Worm (Caenorhabditis elegans) whole organism, early embryonic: ENCODE measurements around the gene wdr-46.

Source experiments
- B0310.2 ChIP-seq: sonication (generic microtip); optimal IDR thresholded peaks from 2 replicates; lab custom pipeline; 2016; ENCODE audit warnings: mild to moderate bottlenecking, missing genetic modification characterization, missing compliant biosample characterization
- F13C5.2 ChIP-seq: sonication (generic microtip); optimal IDR thresholded peaks from 2 replicates; lab custom pipeline; 2017; ENCODE audit warnings: mild to moderate bottlenecking, missing genetic modification characterization, inconsistent platforms, missing compliant biosample characterization
- aly-1 ChIP-seq: sonication (generic microtip); optimal IDR thresholded peaks from 2 replicates; lab custom pipeline; 2016; ENCODE audit warnings: missing genetic modification characterization, missing compliant biosample characterization
- ama-1 ChIP-seq: fragments of 150-350 bp; optimal IDR thresholded peaks from 2 replicates; lab custom pipeline; 2014
- ceh-13 ChIP-seq: fragments of 200-800 bp; sonication (Bioruptor generic); optimal IDR thresholded peaks from 2 replicates; lab custom pipeline; 2018; ENCODE audit warnings: mild to moderate bottlenecking, missing genetic modification characterization, missing compliant biosample characterization
- ceh-36 ChIP-seq: sonication (generic microtip); optimal IDR thresholded peaks from 2 replicates; lab custom pipeline; 2016; ENCODE audit warnings: missing genetic modification characterization, inconsistent platforms, missing compliant biosample characterization
- ets-7 ChIP-seq: sonication (generic microtip); optimal IDR thresholded peaks from 2 replicates; lab custom pipeline; 2016; ENCODE audit warnings: missing genotype, missing genetic modification characterization, missing compliant biosample characterization
- flt-1 ChIP-seq: fragments of 200-800 bp; sonication (Bioruptor generic); IDR thresholded peaks from 2 replicates; pipeline ENCODE4 v1.3.6; 2022; ENCODE audit warnings: missing genetic modification characterization, missing compliant biosample characterization
- hmbx-1 ChIP-seq: sonication (generic microtip); optimal IDR thresholded peaks from 2 replicates; lab custom pipeline; 2016; ENCODE audit warnings: mild to moderate bottlenecking, missing genetic modification characterization, missing compliant biosample characterization
- hmg-4 ChIP-seq: fragments of 200-800 bp; sonication (Bioruptor generic); optimal IDR thresholded peaks from 2 replicates; lab custom pipeline; 2018; ENCODE audit warnings: mild to moderate bottlenecking, missing genetic modification characterization, missing compliant biosample characterization
- hnd-1 ChIP-seq: sonication (generic microtip); optimal IDR thresholded peaks from 2 replicates; lab custom pipeline; 2016; ENCODE audit warnings: missing genetic modification characterization, missing compliant biosample characterization
- pes-1 ChIP-seq: fragments of 200-800 bp; sonication (Bioruptor generic); IDR thresholded peaks from 2 replicates; pipeline ENCODE4 v1.3.6; 2022; ENCODE audit warnings: missing genetic modification reagents, missing genetic modification characterization, missing compliant biosample characterization
- scrt-1 ChIP-seq: fragments of 200-800 bp; sonication (Bioruptor generic); IDR thresholded peaks from 2 replicates; pipeline ENCODE4 v1.3.6; 2022; ENCODE audit warnings: missing genetic modification characterization, missing compliant biosample characterization
- sea-1 ChIP-seq: fragments of 200-800 bp; sonication (Bioruptor generic); conservative IDR thresholded peaks from 2 replicates; pipeline ENCODE4 v1.3.6; 2022; ENCODE audit warnings: missing genetic modification characterization, missing compliant biosample characterization
- tbx-11 ChIP-seq: fragments of 200-800 bp; sonication (Bioruptor generic); IDR thresholded peaks from 2 replicates; pipeline ENCODE4 v1.3.6; 2022; ENCODE audit warnings: missing genetic modification characterization, missing compliant biosample characterization
- tbx-37 ChIP-seq: fragments of 200-800 bp; sonication (Bioruptor generic); conservative IDR thresholded peaks from 2 replicates; pipeline ENCODE4 v1.3.6; 2022; ENCODE audit warnings: missing genetic modification reagents, missing genetic modification characterization, missing compliant biosample characterization
- tra-4 ChIP-seq: sonication (generic microtip); optimal IDR thresholded peaks from 2 replicates; lab custom pipeline; 2017; ENCODE audit warnings: missing genetic modification characterization, missing compliant biosample characterization

Gene wdr-46

DNA sequence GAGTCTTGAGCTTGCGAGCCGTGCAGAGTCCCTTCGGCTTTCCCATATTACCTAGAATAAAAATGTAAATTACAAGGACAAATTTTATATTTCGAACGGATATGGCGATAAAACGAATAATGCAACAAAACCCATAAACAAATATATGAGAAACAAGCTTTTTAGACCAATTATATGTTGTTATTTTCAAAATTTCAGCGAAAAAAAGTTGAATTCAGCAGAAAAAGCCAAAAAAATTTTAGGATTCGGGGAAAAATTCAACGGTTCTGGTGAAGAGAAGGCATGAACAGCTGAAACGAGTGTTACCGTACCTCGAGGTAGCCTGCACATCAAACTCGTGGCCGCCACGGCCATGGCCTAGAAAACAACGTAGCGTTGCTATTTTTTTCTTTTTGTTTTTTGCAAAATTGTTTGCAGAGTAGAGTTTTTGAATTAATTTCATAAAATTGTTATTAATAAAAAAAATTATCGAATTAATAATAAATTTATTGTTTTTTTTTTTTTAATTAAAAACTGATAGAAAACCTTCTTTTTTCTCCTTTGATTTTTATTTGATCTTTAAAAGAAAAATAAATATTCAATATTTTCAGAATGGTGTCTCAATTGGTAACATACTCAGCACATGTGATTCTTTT lies 19.1 kb downstream of the wdr-46 start, which contains the start of the genes rps-23 and dpm-3:
rps-23 (minus strand) TSS at position 51 of the 635 bp plus-strand sequence.
dpm-3 (plus strand) TSS at position 585 of the 635 bp plus-strand sequence.
- TF ChIP-seq B0310.2 = peak; percentile 15
- TF ChIP-seq tbx-37 (GFP tag; lab: Robert Waterston, UW) = peak; percentile 83
- no peak for TF ChIP-seq hmbx-1 (tag; lab: Kevin White, UChicago)
- peak; percentile 2 for TF ChIP-seq ceh-36 (tag; lab: Kevin White, UChicago)
- peak; percentile 52 for TF ChIP-seq F13C5.2 (tag; lab: Kevin White, UChicago)
- peak; percentile 29 for TF ChIP-seq hmg-4
- peak; percentile 83 for TF ChIP-seq pes-1 (GFP tag; lab: Robert Waterston, UW)
- TF ChIP-seq scrt-1 (GFP tag; lab: Robert Waterston, UW) = no peak
- TF ChIP-seq flt-1 (GFP tag; lab: Robert Waterston, UW) = peak; percentile 59
- TF ChIP-seq ceh-13 (GFP tag; lab: Kevin White, UChicago) = no peak
- TF ChIP-seq ama-1 (lab: Kevin White, UChicago) = no peak
- TF ChIP-seq tra-4 (tag; lab: Kevin White, UChicago) = no peak
- peak; percentile 57; the same call in 1 of the 2 replicates for TF ChIP-seq tbx-11 (GFP tag; lab: Robert Waterston, UW)
- TF ChIP-seq sea-1 (GFP tag; lab: Robert Waterston, UW) = no peak; the same call in 1 of the 2 replicates
- TF ChIP-seq aly-1 (tag; lab: Kevin White, UChicago) = no peak
- TF ChIP-seq ets-7 (tag; lab: Kevin White, UChicago) = no peak
- peak; percentile 11 for TF ChIP-seq hnd-1 (tag; lab: Kevin White, UChicago)

DNA sequence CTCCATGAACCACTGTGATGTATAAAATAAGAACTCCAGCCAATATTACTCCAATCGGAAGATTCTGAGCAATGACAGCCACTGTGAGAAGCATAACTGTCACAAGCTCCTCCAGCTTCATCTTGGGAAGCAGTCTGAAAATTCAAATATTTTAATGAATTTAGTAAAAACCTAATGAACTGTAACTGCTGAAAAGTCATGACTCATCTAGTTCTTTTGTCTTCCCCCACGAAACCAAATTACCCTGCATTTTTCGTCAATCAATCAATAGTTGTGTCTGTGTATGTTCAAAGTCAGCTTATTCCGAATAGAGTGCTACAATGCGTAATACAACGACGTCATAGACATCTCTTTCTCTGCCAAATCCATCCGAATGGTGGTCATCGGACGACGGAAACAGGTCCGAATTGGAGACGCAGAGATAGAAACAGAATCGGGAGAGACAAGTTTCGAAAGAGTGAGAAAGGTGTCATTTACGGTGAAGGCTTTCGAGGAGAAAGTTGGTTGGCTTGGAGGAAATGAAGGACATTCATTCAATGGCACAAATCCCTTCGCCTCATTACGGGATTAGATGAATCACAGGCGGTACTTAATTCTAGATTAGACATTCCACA lies 24.7 kb downstream of the wdr-46 start:
- TF ChIP-seq tra-4 (tag; lab: Kevin White, UChicago) (no peak), hmg-4 (no peak), flt-1 (GFP tag; lab: Robert Waterston, UW) (no peak), F13C5.2 (tag; lab: Kevin White, UChicago) (no peak), hmbx-1 (tag; lab: Kevin White, UChicago) (no peak), aly-1 (tag; lab: Kevin White, UChicago) (no peak), sea-1 (GFP tag; lab: Robert Waterston, UW) (no peak)

DNA sequence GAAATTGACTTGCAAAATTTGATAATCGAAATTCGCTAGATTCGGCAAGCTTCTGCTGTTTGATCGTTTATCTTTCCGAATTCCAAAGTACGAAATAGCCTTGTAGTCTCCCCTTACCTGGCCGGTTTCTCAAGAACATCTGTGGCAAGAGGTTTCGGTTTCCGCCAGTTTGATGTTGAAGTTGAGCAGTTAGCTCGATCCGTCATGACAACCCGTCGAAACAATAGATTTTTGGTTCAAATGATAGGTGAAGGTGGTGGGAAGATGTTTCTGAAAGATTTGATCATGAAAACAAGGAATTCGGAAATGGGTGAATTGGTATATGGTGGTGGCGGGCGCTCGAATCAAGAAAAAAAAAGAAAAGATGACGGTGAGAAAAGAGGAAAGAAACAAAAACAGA lies 26.4 kb downstream of the wdr-46 start, which contains the start of gene acs-20:
acs-20 (minus strand) TSS at position 270 of the 400 bp plus-strand sequence.
- TF ChIP-seq ets-7 (tag; lab: Kevin White, UChicago) (no peak), tbx-37 (GFP tag; lab: Robert Waterston, UW) (no peak)

DNA sequence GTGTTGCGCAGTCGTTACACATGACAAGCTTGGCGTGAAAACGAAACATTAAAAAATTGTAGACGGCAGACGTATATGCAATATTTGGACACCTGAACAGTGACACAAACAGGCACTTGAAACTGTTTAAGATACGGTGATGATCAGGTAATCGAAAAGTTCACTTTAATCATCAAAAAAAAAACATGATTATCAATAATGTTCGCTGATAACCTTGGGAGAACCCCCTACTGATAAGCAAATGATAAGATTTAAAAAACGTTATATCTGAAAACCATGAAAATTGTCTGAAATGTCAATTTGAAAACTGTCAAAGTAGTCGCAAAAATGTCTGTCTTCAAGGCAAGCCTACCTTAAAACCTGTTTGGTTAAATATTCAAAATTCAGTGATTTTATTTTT lies 27.9 kb downstream of the wdr-46 start:
- TF ChIP-seq hmg-4 (no peak), B0310.2 (no peak)

DNA sequence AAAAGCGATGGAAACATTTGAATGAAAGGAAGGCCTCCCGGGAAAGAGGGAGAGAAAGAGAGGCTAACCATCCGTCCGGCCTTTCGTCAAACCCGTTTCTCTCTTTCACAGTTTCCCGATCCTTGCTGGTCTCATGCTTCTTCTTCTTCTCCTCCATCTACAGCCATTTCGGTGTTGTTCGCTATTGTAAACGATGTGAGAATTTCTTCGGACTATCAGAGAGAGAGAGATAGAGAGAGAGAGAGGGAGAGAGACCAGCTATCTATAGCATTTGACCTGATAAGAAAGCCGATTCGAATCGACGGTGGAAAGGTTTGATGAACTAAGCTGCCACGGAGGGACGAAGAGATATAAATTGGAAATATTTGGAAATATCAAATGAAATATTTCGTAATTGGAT lies 31.4 kb downstream of the wdr-46 start:
- no peak for TF ChIP-seq B0310.2

DNA sequence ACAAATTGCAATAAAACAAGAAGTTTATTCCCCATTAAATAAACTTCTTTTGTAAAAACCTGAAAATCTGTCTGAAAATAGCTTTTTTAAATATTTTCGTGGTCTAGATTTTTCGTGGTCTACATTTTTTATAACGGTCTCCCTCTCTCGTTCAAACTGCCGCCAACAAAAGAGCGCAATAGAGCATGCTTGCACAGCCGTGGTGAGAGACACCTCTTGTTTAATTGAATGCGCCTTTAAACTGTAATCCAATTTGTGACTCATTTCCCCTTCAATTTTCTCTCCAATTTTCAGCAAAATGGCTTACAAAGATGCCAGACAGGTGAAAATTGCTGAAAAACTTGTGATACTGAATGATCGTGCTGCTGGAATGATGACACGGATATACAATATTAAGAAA lies 32.1 kb downstream of the wdr-46 start, which contains the start of gene gex-3:
gex-3 (plus strand) TSS at position 295 of the 400 bp plus-strand sequence.
- TF ChIP-seq F13C5.2 (tag; lab: Kevin White, UChicago) (peak; percentile 52), tra-4 (tag; lab: Kevin White, UChicago) (no peak), ama-1 (lab: Kevin White, UChicago) (no peak), hmg-4 (peak; percentile 29)

DNA sequence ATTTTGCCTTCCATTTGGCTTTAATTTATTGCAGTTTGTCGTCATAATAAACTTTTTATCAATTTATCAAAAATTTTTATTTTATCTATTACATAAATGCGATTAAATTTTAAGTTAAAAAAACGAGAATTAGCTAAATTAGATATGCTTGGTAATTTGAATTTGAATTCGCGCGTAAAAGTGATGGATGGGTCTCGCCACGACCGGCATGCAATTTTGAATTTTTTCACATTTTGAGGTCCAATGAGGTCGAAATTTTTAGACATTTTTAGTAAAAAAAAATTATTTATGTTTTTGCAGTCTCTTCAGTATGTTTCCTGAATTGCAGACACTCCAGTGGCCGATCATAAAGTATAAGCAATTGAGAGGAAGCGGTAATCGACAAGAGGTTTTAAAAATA lies 36.6 kb downstream of the wdr-46 start, which contains the start of gene dsb-1:
dsb-1 (plus strand) TSS at position 301 of the 400 bp plus-strand sequence.
- TF ChIP-seq F13C5.2 (tag; lab: Kevin White, UChicago) (no peak), ceh-36 (tag; lab: Kevin White, UChicago) (no peak), pes-1 (GFP tag; lab: Robert Waterston, UW) (no peak), tbx-37 (GFP tag; lab: Robert Waterston, UW) (no peak), hmg-4 (no peak), scrt-1 (GFP tag; lab: Robert Waterston, UW) (no peak), tra-4 (tag; lab: Kevin White, UChicago) (no peak), ama-1 (lab: Kevin White, UChicago) (no peak), tbx-11 (GFP tag; lab: Robert Waterston, UW) (no peak)

DNA sequence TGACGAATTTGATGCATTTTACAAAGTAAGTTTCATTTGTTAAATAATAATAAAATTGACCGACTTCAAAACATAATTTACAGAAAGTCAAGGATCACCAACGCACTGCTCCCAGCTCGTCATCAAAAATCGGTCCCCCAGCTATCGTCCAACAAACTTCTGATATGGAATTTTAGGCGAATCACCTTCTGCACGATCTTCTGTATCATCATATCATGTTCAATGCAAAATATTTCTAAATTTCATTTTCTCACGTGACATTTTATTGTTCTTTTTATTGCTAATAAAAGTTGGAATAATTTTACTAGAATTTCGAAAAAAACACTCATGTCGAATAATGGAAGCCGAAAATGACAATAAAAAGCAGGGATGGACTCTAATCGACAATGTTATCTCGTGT lies 38.1 kb downstream of the wdr-46 start, which contains the start of gene acl-13:
acl-13 (plus strand) TSS at position 301 of the 400 bp plus-strand sequence.
- TF ChIP-seq flt-1 (GFP tag; lab: Robert Waterston, UW) (no peak), tbx-37 (GFP tag; lab: Robert Waterston, UW) (no peak)

DNA sequence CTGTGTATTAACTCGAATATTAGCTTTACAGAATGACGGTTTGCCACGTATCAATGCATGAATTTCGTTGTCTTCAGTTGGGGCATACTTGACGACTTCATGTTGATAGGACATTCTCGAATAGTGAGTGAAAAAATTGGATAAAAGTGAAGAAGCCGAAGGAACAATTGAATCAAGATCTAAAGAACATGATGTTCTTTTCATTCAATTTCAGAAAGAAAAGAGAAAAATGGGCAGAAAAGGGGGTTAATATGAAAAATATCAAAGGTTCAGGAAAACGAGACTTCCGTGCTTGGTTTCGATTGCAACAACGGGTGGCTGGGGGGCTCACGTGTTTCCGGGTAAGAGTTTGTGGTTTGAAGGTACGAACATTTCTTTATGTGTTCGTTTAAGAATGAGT lies 42.5 kb downstream of the wdr-46 start:
- TF ChIP-seq tbx-11 (GFP tag; lab: Robert Waterston, UW) = no peak
- no peak for TF ChIP-seq hnd-1 (tag; lab: Kevin White, UChicago)
- no peak for TF ChIP-seq ceh-36 (tag; lab: Kevin White, UChicago)
- no peak for TF ChIP-seq F13C5.2 (tag; lab: Kevin White, UChicago)
- TF ChIP-seq aly-1 (tag; lab: Kevin White, UChicago) = no peak
- TF ChIP-seq tbx-37 (GFP tag; lab: Robert Waterston, UW) = no peak
- TF ChIP-seq flt-1 (GFP tag; lab: Robert Waterston, UW) = no peak
- TF ChIP-seq B0310.2 = no peak
- TF ChIP-seq scrt-1 (GFP tag; lab: Robert Waterston, UW) = no peak
- TF ChIP-seq ceh-13 (GFP tag; lab: Kevin White, UChicago) = no peak
- TF ChIP-seq hmg-4 = no peak
- no peak for TF ChIP-seq pes-1 (GFP tag; lab: Robert Waterston, UW)
- TF ChIP-seq sea-1 (GFP tag; lab: Robert Waterston, UW) = no peak
- no peak for TF ChIP-seq ets-7 (tag; lab: Kevin White, UChicago)
- no peak for TF ChIP-seq ama-1 (lab: Kevin White, UChicago)
- TF ChIP-seq hmbx-1 (tag; lab: Kevin White, UChicago) = no peak
- TF ChIP-seq tra-4 (tag; lab: Kevin White, UChicago) = no peak
